Worm (Caenorhabditis elegans) whole organism, L2 larva: ENCODE results near the gene trf-1.

ENCODE experiments used
- F13H6.1 ChIP-seq: sonication (generic microtip); optimal IDR thresholded peaks from 2 replicates; lab custom pipeline; 2016; ENCODE audit warnings: missing genetic modification characterization, missing compliant biosample characterization
- aly-2 ChIP-seq: fragments of 150-350 bp; optimal IDR thresholded peaks from 2 replicates; lab custom pipeline; 2014; ENCODE audit warnings: missing biosample characterization, missing genetic modification characterization
- ceh-16 ChIP-seq: fragments of 150-350 bp; optimal IDR thresholded peaks from 2 replicates; lab custom pipeline; 2014; ENCODE audit warnings: missing biosample characterization, missing genetic modification characterization
- lsy-2 ChIP-seq, 2 experiments: fragments of 150-350 bp in 1 of 2; sonication (generic microtip) in 1 of 2; optimal IDR thresholded peaks; 2 replicates each; lab custom pipeline; 2014 to 2017; ENCODE audit warnings: missing biosample characterization in 2 of 2, missing genetic modification characterization in 2 of 2
- nhr-11 ChIP-seq: fragments of 150-350 bp; optimal IDR thresholded peaks from 2 replicates; lab custom pipeline; 2014; ENCODE audit warnings: missing biosample characterization, missing genetic modification characterization
- nhr-12 ChIP-seq: fragments of 150-350 bp; optimal IDR thresholded peaks from 2 replicates; lab custom pipeline; 2014; ENCODE audit warnings: missing biosample characterization, missing genetic modification characterization
- nhr-23 ChIP-seq: fragments of 150-350 bp; optimal IDR thresholded peaks from 2 replicates; lab custom pipeline; 2014; ENCODE audit warnings: missing biosample characterization, missing genetic modification reagents, missing genetic modification characterization
- nhr-237 ChIP-seq: fragments of 150-350 bp; optimal IDR thresholded peaks from 2 replicates; lab custom pipeline; 2014; ENCODE audit warnings: missing biosample characterization, missing genetic modification characterization
- nhr-77 ChIP-seq: fragments of 150-350 bp; optimal IDR thresholded peaks from 2 replicates; lab custom pipeline; 2014; ENCODE audit warnings: missing biosample characterization, missing genetic modification characterization
- sem-4 ChIP-seq: fragments of 150-350 bp; optimal IDR thresholded peaks from 2 replicates; lab custom pipeline; 2014; ENCODE audit warnings: missing biosample characterization, missing genetic modification reagents, missing genetic modification characterization

- TF ChIP-seq nhr-12 (no peak), ceh-16 (tag; lab: Kevin White, UChicago) (no peak), nhr-77 (tag; lab: Kevin White, UChicago) (no peak), nhr-23 (tag; lab: Kevin White, UChicago) (no peak), nhr-237 (tag; lab: Kevin White, UChicago) (no peak), nhr-11 (tag; lab: Kevin White, UChicago) (no peak), aly-2 (no peak), lsy-2 (tag; optimal IDR thresholded peaks at IDR 0.05; lab: Kevin White, UChicago) (peak in 1 of 2 experiments; percentile 64), sem-4 (tag; lab: Kevin White, UChicago) (no peak), F13H6.1 (no peak)
These were observed 25.6 kb downstream of the trf-1 start for ce11 chrIII:13455816-13456215.
